Fruit fly (Drosophila melanogaster) whole organism, prepupa: ENCODE results near the gene CG43845.

Experiments
- CG16779 ChIP-seq: fragments of 200-800 bp; sonication (Bioruptor generic); optimal IDR thresholded peaks from 3 replicates; lab custom pipeline; 2017; ENCODE audit warnings: missing biosample characterization, mild to moderate bottlenecking, missing genetic modification characterization
- CG3032 ChIP-seq: fragments of 200-800 bp; optimal IDR thresholded peaks from 2 replicates; lab custom pipeline; 2019; ENCODE audit warnings: missing biosample characterization, mild to moderate bottlenecking, missing genetic modification characterization, moderate library complexity
- CG34406 ChIP-seq: fragments of 200-800 bp; sonication (Bioruptor generic); optimal IDR thresholded peaks from 3 replicates; lab custom pipeline; 2016; ENCODE audit warnings: missing biosample characterization, missing genetic modification characterization
- CG4318 ChIP-seq: fragments of 200-800 bp; sonication (Bioruptor generic); optimal IDR thresholded peaks from 3 replicates; lab custom pipeline; 2017; ENCODE audit warnings: missing biosample characterization, mild to moderate bottlenecking, missing genetic modification characterization
- CG8632 ChIP-seq: fragments of 200-800 bp; sonication (Bioruptor generic); optimal IDR thresholded peaks from 3 replicates; lab custom pipeline; 2016; ENCODE audit warnings: missing biosample characterization, missing genetic modification characterization
- Eip78C ChIP-seq: fragments of 200-800 bp; sonication (Bioruptor generic); peaks from one replicate; lab custom pipeline; 2016; ENCODE audit warnings: missing biosample characterization, missing genetic modification characterization
- Ets21C ChIP-seq: fragments of 200-800 bp; sonication (Bioruptor generic); optimal IDR thresholded peaks from 3 replicates; lab custom pipeline; 2016; ENCODE audit warnings: missing biosample characterization, missing genetic modification characterization
- Hr39 ChIP-seq: fragments of 200-800 bp; sonication (Bioruptor generic); optimal IDR thresholded peaks from 2 replicates; lab custom pipeline; 2016; ENCODE audit warnings: missing biosample characterization, missing genetic modification characterization
- Met ChIP-seq: fragments of 200-800 bp; sonication (Bioruptor generic); optimal IDR thresholded peaks from 3 replicates; lab custom pipeline; 2016; ENCODE audit warnings: missing biosample characterization, missing genetic modification characterization
- achi ChIP-seq: fragments of 200-800 bp; sonication (Bioruptor generic); optimal IDR thresholded peaks from 3 replicates; lab custom pipeline; 2016; ENCODE audit warnings: missing biosample characterization, missing genetic modification characterization
- cyc ChIP-seq: fragments of 200-800 bp; sonication (Bioruptor generic); optimal IDR thresholded peaks from 3 replicates; lab custom pipeline; 2016; ENCODE audit warnings: missing biosample characterization, missing genetic modification characterization
- dsx ChIP-seq: fragments of 200-800 bp; optimal IDR thresholded peaks from 3 replicates; lab custom pipeline; 2019; ENCODE audit warnings: missing biosample characterization, mild to moderate bottlenecking, missing genetic modification characterization, moderate library complexity; ENCODE audit not compliant: poor library complexity, severe bottlenecking

DNA sequence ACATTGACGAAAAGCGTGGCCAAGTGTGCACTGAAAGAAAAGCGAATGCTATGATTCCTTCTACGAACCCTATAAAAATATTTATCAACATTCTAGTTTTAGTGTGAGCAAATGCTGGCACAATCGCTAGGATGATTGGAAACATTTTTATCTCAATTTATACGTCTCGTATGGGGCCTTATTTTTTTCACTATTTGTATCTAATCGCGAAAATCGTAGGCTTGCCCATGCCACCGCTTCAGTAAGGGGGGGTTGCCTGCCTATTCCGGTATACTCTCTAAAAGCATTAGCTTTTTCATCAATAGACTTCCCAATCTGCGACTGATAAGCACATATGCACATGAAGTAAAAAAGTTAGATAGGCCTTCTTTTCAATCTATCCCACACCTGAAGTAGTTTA lies 42.7 kb upstream of the CG43845 start:
- TF ChIP-seq Eip78C (GFP tag; lab: Kevin White, UChicago) (peak; percentile 63), dsx (GFP tag; lab: Kevin White, UChicago) (no peak), Hr39 (GFP tag; lab: Kevin White, UChicago) (no peak), achi (GFP tag; lab: Kevin White, UChicago) (no peak), CG3032 (no peak), CG8632 (GFP tag; lab: Kevin White, UChicago) (no peak), cyc (GFP tag; lab: Kevin White, UChicago) (no peak), Met (no peak), CG34406 (GFP tag; lab: Kevin White, UChicago) (no peak), CG16779 (tag; lab: Kevin White, UChicago) (peak; percentile 42), CG4318 (no peak), Ets21C (GFP tag; lab: Kevin White, UChicago) (no peak)
